Fruit fly (Drosophila melanogaster) whole organism, embryonic: ENCODE results near the gene VGlut.

Experiments used
- Aef1 ChIP-seq: fragments of 200-800 bp; sonication (Bioruptor generic); IDR thresholded peaks from 3 replicates; pipeline ENCODE4 v1.3.6; 2022; ENCODE audit warnings: missing biosample characterization, missing genetic modification characterization
- Bgb ChIP-seq: fragments of 200-800 bp; sonication (Bioruptor generic); IDR thresholded peaks from 2 replicates; pipeline ENCODE4 v1.3.6; 2022; ENCODE audit warnings: missing biosample characterization, missing genetic modification characterization; ENCODE audit not compliant: partially characterized antibody
- CG10267 ChIP-seq: fragments of 200-800 bp; sonication (Bioruptor generic); optimal IDR thresholded peaks from 2 replicates; lab custom pipeline; 2018; ENCODE audit warnings: missing biosample characterization, mild to moderate bottlenecking, missing genetic modification characterization, moderate library complexity
- CG12219 ChIP-seq: fragments of 200-800 bp; sonication (Bioruptor generic); optimal IDR thresholded peaks from 3 replicates; lab custom pipeline; 2018; ENCODE audit warnings: missing biosample characterization, mild to moderate bottlenecking, missing genetic modification characterization
- CG13123 ChIP-seq: fragments of 200-800 bp; sonication (Bioruptor generic); optimal IDR thresholded peaks from 2 replicates; lab custom pipeline; 2016; ENCODE audit warnings: missing biosample characterization, missing genetic modification characterization
- CG13296 ChIP-seq: fragments of 200-800 bp; sonication (Bioruptor generic); optimal IDR thresholded peaks from 3 replicates; lab custom pipeline; 2018; ENCODE audit warnings: missing biosample characterization, mild to moderate bottlenecking, missing genetic modification characterization
- CG15479 ChIP-seq: fragments of 200-800 bp; sonication (Bioruptor generic); optimal IDR thresholded peaks from 3 replicates; lab custom pipeline; 2019; ENCODE audit warnings: missing biosample characterization, mild to moderate bottlenecking, missing genetic modification characterization, moderate library complexity
- CG1603 ChIP-seq: fragments of 200-800 bp; sonication (Bioruptor generic); optimal IDR thresholded peaks from 2 replicates; lab custom pipeline; 2019; ENCODE audit warnings: missing biosample characterization, mild to moderate bottlenecking, missing genetic modification characterization, moderate library complexity
- CG16813 ChIP-seq: fragments of 200-800 bp; sonication (Bioruptor generic); IDR thresholded peaks from 3 replicates; pipeline ENCODE4 v1.3.6; 2022; ENCODE audit warnings: missing biosample characterization, missing genetic modification characterization; ENCODE audit not compliant: partially characterized antibody
- CG17359 ChIP-seq: fragments of 200-800 bp; sonication (Bioruptor generic); optimal IDR thresholded peaks from 3 replicates; lab custom pipeline; 2018; ENCODE audit warnings: missing biosample characterization, mild to moderate bottlenecking, missing genetic modification characterization, moderate library complexity
- CG17568 ChIP-seq: fragments of 200-800 bp; sonication (Bioruptor generic); optimal IDR thresholded peaks from 2 replicates; lab custom pipeline; 2018; ENCODE audit warnings: missing biosample characterization, mild to moderate bottlenecking, missing genetic modification characterization, moderate library complexity
- CG2889 ChIP-seq: fragments of 200-800 bp; sonication (Bioruptor generic); IDR thresholded peaks from 3 replicates; pipeline ENCODE4 v1.3.6; 2022; ENCODE audit warnings: missing biosample characterization, missing genetic modification characterization
- CG33213 ChIP-seq: fragments of 200-800 bp; sonication (Bioruptor generic); optimal IDR thresholded peaks from 3 replicates; lab custom pipeline; 2016; ENCODE audit warnings: missing biosample characterization, missing genetic modification characterization
- CG5180 ChIP-seq: fragments of 200-800 bp; sonication (Bioruptor generic); optimal IDR thresholded peaks from 3 replicates; lab custom pipeline; 2017; ENCODE audit warnings: missing biosample characterization, missing genetic modification characterization, mild to moderate bottlenecking, moderate library complexity, missing genetic modification reagents
- CG6254 ChIP-seq: fragments of 200-800 bp; sonication (Bioruptor generic); optimal IDR thresholded peaks from 3 replicates; lab custom pipeline; 2017; ENCODE audit warnings: mild to moderate bottlenecking, missing biosample characterization, missing genetic modification reagents, missing genetic modification characterization
- CG7745 ChIP-seq: fragments of 200-800 bp; sonication (Bioruptor generic); optimal IDR thresholded peaks from 2 replicates; lab custom pipeline; 2018; ENCODE audit warnings: missing biosample characterization, mild to moderate bottlenecking, missing genetic modification characterization, moderate library complexity
- CG7963 ChIP-seq: fragments of 200-800 bp; sonication (Bioruptor generic); IDR thresholded peaks from 3 replicates; pipeline ENCODE4 v1.3.6; 2022; ENCODE audit warnings: missing biosample characterization, missing genetic modification characterization; ENCODE audit not compliant: partially characterized antibody
- CG9215 ChIP-seq: fragments of 200-800 bp; sonication (Bioruptor generic); IDR thresholded peaks from 2 replicates; pipeline ENCODE4 v1.3.6; 2022; ENCODE audit warnings: missing biosample characterization, missing genetic modification characterization
- CG9437 ChIP-seq: fragments of 200-800 bp; sonication (Bioruptor generic); optimal IDR thresholded peaks from 2 replicates; lab custom pipeline; 2018; ENCODE audit warnings: missing biosample characterization, mild to moderate bottlenecking, missing genetic modification characterization
- CG9797 ChIP-seq: fragments of 200-800 bp; sonication (Bioruptor generic); optimal IDR thresholded peaks from 3 replicates; lab custom pipeline; 2018; ENCODE audit warnings: missing biosample characterization, mild to moderate bottlenecking, missing genetic modification characterization
- Camta ChIP-seq: fragments of 200-800 bp; sonication (Bioruptor generic); optimal IDR thresholded peaks from 2 replicates; lab custom pipeline; 2016; ENCODE audit warnings: missing biosample characterization, missing genetic modification characterization
- Dll ChIP-seq: fragments of 200-800 bp; sonication (Bioruptor generic); IDR thresholded peaks from 4 replicates; pipeline ENCODE4 v1.3.6; 2022; ENCODE audit warnings: missing biosample characterization, missing genetic modification characterization; ENCODE audit not compliant: partially characterized antibody
- Doc2 ChIP-seq: fragments of 200-800 bp; sonication (Bioruptor generic); IDR thresholded peaks from 2 replicates; pipeline ENCODE4 v1.3.6; 2022; ENCODE audit warnings: missing biosample characterization, missing genetic modification characterization
- Fer3 ChIP-seq: fragments of 200-800 bp; sonication (Bioruptor generic); optimal IDR thresholded peaks from 2 replicates; lab custom pipeline; 2018; ENCODE audit warnings: missing biosample characterization, mild to moderate bottlenecking, missing genetic modification characterization, moderate library complexity
- Hey ChIP-seq: fragments of 200-800 bp; sonication (Bioruptor generic); optimal IDR thresholded peaks from 3 replicates; lab custom pipeline; 2018; ENCODE audit warnings: missing biosample characterization, mild to moderate bottlenecking, missing genetic modification characterization
- Hmx ChIP-seq: fragments of 200-800 bp; sonication (Bioruptor generic); optimal IDR thresholded peaks from 2 replicates; lab custom pipeline; 2016; ENCODE audit warnings: missing biosample characterization, missing genetic modification characterization
- Hr39 ChIP-seq: fragments of >200 bp; optimal IDR thresholded peaks from 2 replicates; lab custom pipeline; 2017
- MTF-1 ChIP-seq: fragments of 200-800 bp; sonication (Bioruptor generic); optimal IDR thresholded peaks from 2 replicates; lab custom pipeline; 2018; ENCODE audit warnings: missing biosample characterization, mild to moderate bottlenecking, missing genetic modification characterization, borderline replicate concordance
- Myb ChIP-seq: fragments of 200-800 bp; sonication (Bioruptor generic); optimal IDR thresholded peaks from 2 replicates; lab custom pipeline; 2016; ENCODE audit warnings: missing biosample characterization, missing genetic modification characterization
- NfI ChIP-seq: fragments of 200-800 bp; sonication (Bioruptor generic); optimal IDR thresholded peaks from 3 replicates; lab custom pipeline; 2018; ENCODE audit warnings: missing biosample characterization, mild to moderate bottlenecking, missing genetic modification characterization, moderate library complexity
- Optix ChIP-seq: fragments of 200-800 bp; sonication (Bioruptor generic); IDR thresholded peaks from 3 replicates; pipeline ENCODE4 v1.3.6; 2022; ENCODE audit warnings: missing biosample characterization, missing genetic modification characterization
- Ravus ChIP-seq: fragments of 200-800 bp; sonication (Bioruptor generic); IDR thresholded peaks from 2 replicates; pipeline ENCODE4 v1.3.6; 2022; ENCODE audit warnings: missing biosample characterization, missing genetic modification characterization
- Side ChIP-seq: fragments of 200-800 bp; sonication (Bioruptor generic); optimal IDR thresholded peaks from 2 replicates; lab custom pipeline; 2016; ENCODE audit warnings: missing biosample characterization, missing genetic modification characterization
- Sry-β ChIP-seq: fragments of 200-800 bp; sonication (Bioruptor generic); optimal IDR thresholded peaks from 2 replicates; lab custom pipeline; 2018; ENCODE audit warnings: missing biosample characterization, mild to moderate bottlenecking, missing genetic modification characterization, moderate library complexity
- ac ChIP-seq: fragments of 200-800 bp; sonication (Bioruptor generic); optimal IDR thresholded peaks from 3 replicates; lab custom pipeline; 2017; ENCODE audit warnings: missing biosample characterization, mild to moderate bottlenecking, missing genetic modification characterization
- cas ChIP-seq: fragments of 200-800 bp; sonication (Bioruptor generic); IDR thresholded peaks from 2 replicates; pipeline ENCODE4 v1.3.6; 2022; ENCODE audit warnings: missing biosample characterization, missing genetic modification characterization
- dan ChIP-seq: fragments of 200-800 bp; sonication (Bioruptor generic); IDR thresholded peaks from 2 replicates; pipeline ENCODE4 v1.3.6; 2022; ENCODE audit warnings: missing biosample characterization, missing genetic modification characterization
- danr ChIP-seq: fragments of 200-800 bp; sonication (Bioruptor generic); IDR thresholded peaks from 2 replicates; pipeline ENCODE4 v1.3.6; 2022; ENCODE audit warnings: missing biosample characterization, missing genetic modification characterization
- dimm ChIP-seq: fragments of 200-800 bp; sonication (Bioruptor generic); IDR thresholded peaks from 2 replicates; pipeline ENCODE4 v1.3.6; 2022; ENCODE audit warnings: missing biosample characterization, missing genetic modification characterization
- gro ChIP-seq: fragments of 200-800 bp; sonication (Bioruptor generic); optimal IDR thresholded peaks from 2 replicates; lab custom pipeline; 2016; ENCODE audit warnings: missing biosample characterization, missing genetic modification characterization
- gt ChIP-seq: fragments of 200-800 bp; sonication (Bioruptor generic); IDR thresholded peaks from 2 replicates; pipeline ENCODE4 v1.3.6; 2022; ENCODE audit warnings: missing biosample characterization, missing genetic modification characterization
- hkb ChIP-seq, 2 experiments: fragments of 200-800 bp in 1 of 2; fragments of >200 bp in 1 of 2; sonication (Bioruptor generic) in 1 of 2; IDR thresholded peaks in 1 of 2; optimal IDR thresholded peaks in 1 of 2; 2 replicates each; pipeline versions ENCODE4 v1.3.6 to Lab custom; 2017 to 2022; ENCODE audit warnings: missing biosample characterization in 1 of 2, missing genetic modification characterization in 1 of 2
- luna ChIP-seq: fragments of 200-800 bp; sonication (Bioruptor generic); optimal IDR thresholded peaks from 2 replicates; lab custom pipeline; 2016; ENCODE audit warnings: missing biosample characterization, missing genetic modification characterization
- peb ChIP-seq: fragments of 200-800 bp; sonication (Bioruptor generic); IDR thresholded peaks from 2 replicates; pipeline ENCODE4 v1.3.6; 2022; ENCODE audit warnings: missing biosample characterization, missing genetic modification characterization
- pnt ChIP-seq: fragments of 200-800 bp; sonication (Bioruptor generic); optimal IDR thresholded peaks from 3 replicates; lab custom pipeline; 2016; ENCODE audit warnings: missing biosample characterization, missing genetic modification characterization
- pum ChIP-seq: fragments of 200-800 bp; sonication (Bioruptor generic); optimal IDR thresholded peaks from 2 replicates; lab custom pipeline; 2016; ENCODE audit warnings: missing biosample characterization, missing genetic modification characterization
- shn ChIP-seq: fragments of 200-800 bp; sonication (Bioruptor generic); optimal IDR thresholded peaks from 3 replicates; lab custom pipeline; 2016; ENCODE audit warnings: missing biosample characterization, missing genetic modification characterization
- stc ChIP-seq: fragments of 200-800 bp; sonication (Bioruptor generic); IDR thresholded peaks from 2 replicates; pipeline ENCODE4 v1.3.6; 2022; ENCODE audit warnings: missing biosample characterization, missing genetic modification characterization
- toy ChIP-seq: fragments of 200-800 bp; sonication (Bioruptor generic); IDR thresholded peaks from 2 replicates; pipeline ENCODE4 v1.3.6; 2022; ENCODE audit warnings: missing biosample characterization, missing genetic modification characterization

VGlut gene

DNA sequence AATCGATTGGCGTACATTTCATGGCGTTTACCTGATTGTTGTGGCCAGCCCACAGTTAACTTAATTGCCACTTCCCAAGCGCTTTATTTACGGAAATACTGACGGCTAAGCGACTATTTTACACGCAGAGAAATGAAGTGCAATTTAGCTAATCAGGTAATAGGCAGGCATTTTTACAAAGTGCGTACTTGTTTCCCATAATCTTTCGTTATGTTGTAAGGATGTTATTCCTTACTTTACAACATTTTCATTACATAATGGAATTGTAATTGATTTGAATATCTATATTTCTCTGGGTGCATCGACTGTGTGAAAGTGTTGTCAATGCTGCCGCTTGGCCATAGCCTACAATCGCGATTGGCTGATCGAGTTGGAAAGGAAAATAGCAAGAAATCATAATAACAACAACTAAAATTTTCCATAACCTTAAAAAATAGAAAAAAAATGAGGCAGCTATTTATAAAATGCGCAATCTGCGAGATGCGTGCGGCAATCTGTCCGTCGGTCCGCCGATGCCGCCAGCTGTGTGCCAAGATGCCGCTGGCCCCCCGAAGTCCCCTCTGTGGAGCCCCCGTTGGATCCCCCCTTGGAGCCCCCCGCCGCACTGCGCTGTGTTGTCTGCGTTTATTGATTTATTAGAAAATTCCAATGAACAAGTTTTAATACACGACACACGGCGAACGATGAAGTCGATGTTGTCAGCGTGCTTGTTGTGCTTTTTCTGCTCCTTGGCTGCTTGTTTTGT lies 26.5 kb downstream of the VGlut start (continued):
- TF ChIP-seq shn (GFP tag; lab: Kevin White, UChicago): no peak
- no peak for TF ChIP-seq CG9797 (GFP tag; lab: Kevin White, UChicago)
- no peak for TF ChIP-seq peb
- TF ChIP-seq pum (GFP tag; lab: Kevin White, UChicago): peak; percentile 16
- TF ChIP-seq Fer3: peak; percentile 22
- TF ChIP-seq dan (GFP tag; lab: Robert Waterston, UW): no peak
- TF ChIP-seq Camta: peak; percentile 19
- 0 out of 2 replicates have a peak, but pooled peaks have one; percentile 35 for TF ChIP-seq stc (GFP tag; lab: Robert Waterston, UW)
- TF ChIP-seq Side: no peak
- peak; percentile 13; the same call in 1 of the 2 replicates for TF ChIP-seq danr (GFP tag; lab: Robert Waterston, UW)
- TF ChIP-seq CG9215 (GFP tag; lab: Robert Waterston, UW): no peak
- TF ChIP-seq Optix (GFP tag; lab: Robert Waterston, UW): no peak; the same call in 2 of the 3 replicates
- TF ChIP-seq gt (GFP tag; lab: Robert Waterston, UW): no peak
- peak; percentile 52 for TF ChIP-seq CG12219
- TF ChIP-seq Hmx: no peak
- peak; percentile 22 for TF ChIP-seq Myb (GFP tag; lab: Kevin White, UChicago)
- no peak for TF ChIP-seq CG13296
- no peak for TF ChIP-seq hkb (optimal IDR thresholded peaks at IDR 0.05; lab: Kevin White, UChicago)
- TF ChIP-seq hkb (GFP tag; IDR thresholded peaks at IDR 0.05; lab: Robert Waterston, UW): peak; percentile 63
- peak; percentile 54; the same call in 2 of the 3 replicates for TF ChIP-seq Aef1 (GFP tag; lab: Robert Waterston, UW)
- TF ChIP-seq gro (GFP tag; lab: Kevin White, UChicago): no peak
- TF ChIP-seq Hey: no peak
- TF ChIP-seq CG7745 (tag; lab: Kevin White, UChicago): no peak
- TF ChIP-seq CG15479: no peak
- no peak for TF ChIP-seq CG2889 (GFP tag; lab: Robert Waterston, UW)
- TF ChIP-seq toy: no peak
- peak; percentile 44 for TF ChIP-seq pnt
- peak; percentile 37 for TF ChIP-seq CG33213 (GFP tag; lab: Kevin White, UChicago)
- no peak for TF ChIP-seq luna (GFP tag; lab: Kevin White, UChicago)
- no peak for TF ChIP-seq Sry-β (GFP tag; lab: Kevin White, UChicago)
- peak; percentile 75 for TF ChIP-seq CG17359 (tag; lab: Kevin White, UChicago)
- TF ChIP-seq NfI (GFP tag; lab: Kevin White, UChicago): peak; percentile 43
- TF ChIP-seq Dll (GFP tag; lab: Robert Waterston, UW): no peak
- no peak for TF ChIP-seq Ravus (GFP tag; lab: Robert Waterston, UW)
- no peak for TF ChIP-seq MTF-1 (GFP tag; lab: Kevin White, UChicago)
- TF ChIP-seq CG5180 (GFP tag; lab: Kevin White, UChicago): no peak
- no peak for TF ChIP-seq CG17568 (GFP tag; lab: Kevin White, UChicago)
- TF ChIP-seq CG10267 (tag; lab: Kevin White, UChicago): peak; percentile 5
- peak; percentile 30; the same call in 1 of the 2 replicates for TF ChIP-seq dimm
- TF ChIP-seq CG6254 (GFP tag; lab: Kevin White, UChicago): no peak
- TF ChIP-seq CG16813 (GFP tag; lab: Robert Waterston, UW): no peak
- no peak for TF ChIP-seq cas
- TF ChIP-seq CG9437 (GFP tag; lab: Kevin White, UChicago): peak; percentile 5
- TF ChIP-seq ac (GFP tag; lab: Kevin White, UChicago): no peak
- no peak for TF ChIP-seq Bgb (GFP tag; lab: Robert Waterston, UW)
- TF ChIP-seq Doc2 (GFP tag; lab: Robert Waterston, UW): no peak
- peak; percentile 33 for TF ChIP-seq Hr39
- TF ChIP-seq CG7963 (GFP tag; lab: Robert Waterston, UW): no peak
- TF ChIP-seq CG1603 (tag; lab: Kevin White, UChicago): peak; percentile 80
- no peak for TF ChIP-seq CG13123 (GFP tag; lab: Kevin White, UChicago)
